Worm (Caenorhabditis elegans): Measurements from ENCODE around the gene col-77.

Gene col-77

ce11 chrII:8359350-8359749, at the start of gene col-77:
Gene col-77 (minus strand): TSS chrII:8359381.
- TF ChIP-seq nhr-12 (tag; optimal IDR thresholded peaks at IDR 0.05) (no peak), elt-3 (tag; optimal IDR thresholded peaks at IDR 0.05) (no peak), lsy-2 (tag; optimal IDR thresholded peaks at IDR 0.05) (no peak)

DNA sequence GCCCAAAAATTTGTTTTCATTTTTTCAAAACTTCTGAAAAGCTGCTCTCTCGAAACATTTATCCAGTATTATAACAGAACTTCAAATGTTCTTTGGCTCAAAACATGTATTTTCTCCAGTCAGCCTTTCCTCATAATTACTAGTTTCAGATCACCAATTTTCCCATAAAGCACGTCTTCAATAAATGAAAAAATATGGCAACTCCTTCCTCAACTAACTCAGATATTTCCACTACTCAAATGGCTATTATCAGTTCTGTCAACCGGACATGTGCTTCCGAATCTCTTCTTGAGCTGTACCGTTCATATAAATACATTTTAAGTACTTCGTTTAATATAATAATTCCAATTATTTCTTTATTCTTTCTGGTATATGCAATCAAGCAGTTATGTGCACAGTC, 48.3 kb upstream of the col-77 start, which contains the start of gene sra-13:
TSS of gene sra-13 (plus strand) at position 195 of the 400 bp plus-strand sequence.
- TF ChIP-seq elt-3 (tag; optimal IDR thresholded peaks at IDR 0.05) (no peak), elt-1 (tag; optimal IDR thresholded peaks at IDR 0.05; ENCODE audit: borderline replicate concordance, insufficient read depth) (no peak), bed-3 (GFP tag; optimal IDR thresholded peaks at IDR 0.05) (no peak), ham-2 (GFP tag; optimal IDR thresholded peaks at IDR 0.05) (no peak), zip-8 (tag; optimal IDR thresholded peaks at IDR 0.05) (no peak), cnd-1 (tag; optimal IDR thresholded peaks at IDR 0.05) (no peak), tbx-8 (GFP tag; optimal IDR thresholded peaks at IDR 0.05) (no peak), nhr-2 (tag; optimal IDR thresholded peaks at IDR 0.05) (no peak), lsy-2 (tag; optimal IDR thresholded peaks at IDR 0.05) (no peak), mls-2 (tag; optimal IDR thresholded peaks at IDR 0.05) (no peak), ceh-43 (GFP tag; optimal IDR thresholded peaks at IDR 0.05) (no peak), mab-5 (tag; optimal IDR thresholded peaks at IDR 0.05) (no peak), flh-1 (GFP tag; optimal IDR thresholded peaks at IDR 0.05) (no peak), unc-120 (tag; optimal IDR thresholded peaks at IDR 0.05; ENCODE audit: poor library complexity, severe bottlenecking) (no peak), nhr-12 (tag; optimal IDR thresholded peaks at IDR 0.05) (no peak), ceh-39 (tag; optimal IDR thresholded peaks at IDR 0.05) (no peak), ces-1 (GFP tag; optimal IDR thresholded peaks at IDR 0.05) (no peak), unc-62 (GFP tag; optimal IDR thresholded peaks at IDR 0.05) (no peak), mep-1 (tag; optimal IDR thresholded peaks at IDR 0.05) (no peak), drap-1 (GFP tag; optimal IDR thresholded peaks at IDR 0.05) (no peak)

ce11 chrII:8405303-8405702, 46.1 kb upstream of the col-77 start, which contains the start of gene ubc-24:
Gene ubc-24 (plus strand): TSS chrII:8405603.
- TF ChIP-seq hlh-1 (tag; optimal IDR thresholded peaks at IDR 0.05), result no peak
- no peak for TF ChIP-seq nhr-76 (tag; optimal IDR thresholded peaks at IDR 0.05)
- TF ChIP-seq ztf-11 (tag; optimal IDR thresholded peaks at IDR 0.05), result no peak
- TF ChIP-seq mab-5 (tag; optimal IDR thresholded peaks at IDR 0.05), result no peak
- no peak for TF ChIP-seq cnd-1 (tag; optimal IDR thresholded peaks at IDR 0.05)
- no peak for TF ChIP-seq elt-3 (tag; optimal IDR thresholded peaks at IDR 0.05)
- TF ChIP-seq unc-39 (tag; optimal IDR thresholded peaks at IDR 0.05), result no peak

ce11 chrII:8404748-8405147, 45.6 kb upstream of the col-77 start, which contains the start of gene skpo-1:
Gene skpo-1 (minus strand): TSS chrII:8404848.
- no peak for TF ChIP-seq sptf-1 (tag; optimal IDR thresholded peaks at IDR 0.05)
- no peak for TF ChIP-seq nhr-2 (tag; optimal IDR thresholded peaks at IDR 0.05)
- no peak for TF ChIP-seq mep-1 (tag; optimal IDR thresholded peaks at IDR 0.05)
- no peak for TF ChIP-seq snpc-4 (tag; optimal IDR thresholded peaks at IDR 0.05)
- no peak for TF ChIP-seq zip-8 (tag; optimal IDR thresholded peaks at IDR 0.05)
- no peak for TF ChIP-seq nhr-12 (tag; optimal IDR thresholded peaks at IDR 0.05)
- TF ChIP-seq unc-120 (tag; optimal IDR thresholded peaks at IDR 0.05; ENCODE audit: poor library complexity, severe bottlenecking), result no peak
- TF ChIP-seq drap-1 (GFP tag; optimal IDR thresholded peaks at IDR 0.05), result no peak
- no peak for TF ChIP-seq ceh-43 (GFP tag; optimal IDR thresholded peaks at IDR 0.05)
- no peak for TF ChIP-seq nhr-237 (tag; optimal IDR thresholded peaks at IDR 0.05)

DNA sequence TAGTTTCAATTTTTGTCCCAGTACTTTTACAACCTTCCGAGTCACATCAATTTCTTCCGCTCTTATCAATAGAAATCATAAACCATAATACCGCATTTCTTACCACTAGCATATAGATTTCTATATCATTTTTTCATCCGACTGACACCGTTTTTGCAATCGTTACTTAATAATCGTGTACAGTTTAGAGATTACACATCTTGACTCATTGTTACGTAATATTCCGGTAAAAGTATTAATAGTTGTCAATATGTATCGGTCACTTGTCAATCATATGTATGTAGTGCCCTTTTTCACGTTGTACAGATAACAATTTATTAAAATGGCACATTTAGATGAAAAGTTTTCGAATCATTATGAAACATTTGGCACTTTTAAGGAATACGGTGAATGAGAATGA, 40.8 kb upstream of the col-77 start:
- no peak for TF ChIP-seq sptf-1 (tag; optimal IDR thresholded peaks at IDR 0.05)
- peak; percentile 70 for TF ChIP-seq zip-8 (tag; optimal IDR thresholded peaks at IDR 0.05)
- no peak for TF ChIP-seq mab-5 (tag; optimal IDR thresholded peaks at IDR 0.05)
- no peak for TF ChIP-seq hlh-1 (tag; optimal IDR thresholded peaks at IDR 0.05)
- TF ChIP-seq unc-62 (GFP tag; optimal IDR thresholded peaks at IDR 0.05), result peak; percentile 40

- TF ChIP-seq ceh-39 (tag; optimal IDR thresholded peaks at IDR 0.05) (no peak), ham-2 (GFP tag; optimal IDR thresholded peaks at IDR 0.05) (no peak), lin-32 (GFP tag; optimal IDR thresholded peaks at IDR 0.05) (no peak), sem-2 (GFP tag; optimal IDR thresholded peaks at IDR 0.05) (no peak), mep-1 (tag; optimal IDR thresholded peaks at IDR 0.05) (no peak), zip-8 (tag; optimal IDR thresholded peaks at IDR 0.05) (no peak), nhr-237 (tag; optimal IDR thresholded peaks at IDR 0.05) (no peak), nhr-2 (tag; optimal IDR thresholded peaks at IDR 0.05) (no peak), ztf-11 (tag; optimal IDR thresholded peaks at IDR 0.05) (no peak), lin-13 (tag; optimal IDR thresholded peaks at IDR 0.05) (no peak), tbx-8 (GFP tag; optimal IDR thresholded peaks at IDR 0.05) (no peak), blmp-1 (tag; optimal IDR thresholded peaks at IDR 0.05) (no peak), mls-2 (tag; optimal IDR thresholded peaks at IDR 0.05) (no peak), sptf-1 (tag; optimal IDR thresholded peaks at IDR 0.05) (no peak)
Measured at ce11 chrII:8399064-8399463, 39.9 kb upstream of the col-77 start, which contains the start of gene dod-23. Gene dod-23 (minus strand): TSS chrII:8399164.
